Worm (Caenorhabditis elegans): ENCODE data around the gene F02C12.3.

DNA sequence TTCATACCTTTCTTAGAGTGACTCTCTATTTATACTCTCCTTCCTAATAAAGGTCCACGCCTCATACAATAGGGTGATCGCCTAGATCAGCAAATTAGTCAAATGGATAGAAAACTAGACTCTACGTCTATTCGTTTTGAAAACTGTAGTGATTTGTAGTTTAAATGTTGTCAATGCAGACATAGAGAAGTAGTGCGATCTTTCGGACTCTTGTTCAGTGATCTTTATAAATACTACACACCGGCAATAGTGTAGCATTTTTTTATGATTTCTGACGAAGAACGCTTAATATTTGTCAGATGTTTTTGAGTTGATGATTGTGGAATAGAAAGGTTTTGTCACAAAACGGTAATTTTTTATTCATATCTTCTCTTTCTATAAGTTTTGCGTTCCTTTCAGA is 14.5 kb downstream of the F02C12.3 start:
- TF ChIP-seq snpc-4 (tag; optimal IDR thresholded peaks at IDR 0.05) (no peak), crh-2 (tag; optimal IDR thresholded peaks at IDR 0.05) (no peak), skn-1 (tag; optimal IDR thresholded peaks at IDR 0.05) (no peak), nhr-11 (tag; optimal IDR thresholded peaks at IDR 0.05) (no peak), ama-1 (optimal IDR thresholded peaks at IDR 0.05) (no peak), nhr-12 (tag; optimal IDR thresholded peaks at IDR 0.05) (no peak), nhr-237 (tag; optimal IDR thresholded peaks at IDR 0.05) (no peak), alr-1 (tag; optimal IDR thresholded peaks at IDR 0.05) (no peak), egl-27 (tag; optimal IDR thresholded peaks at IDR 0.05) (no peak), lin-39 (tag; optimal IDR thresholded peaks at IDR 0.05) (no peak)

All from whole organism, L2 larva.